Fruit fly (Drosophila melanogaster) whole organism, embryonic: ENCODE data around the gene KFase.

Experiments used
- Asciz ChIP-seq: fragments of 200-800 bp; sonication (Bioruptor generic); optimal IDR thresholded peaks from 2 replicates; lab custom pipeline; 2017; ENCODE audit warnings: missing biosample characterization, mild to moderate bottlenecking, missing genetic modification characterization, missing genetic modification reagents
- Bteb2 ChIP-seq: fragments of 200-800 bp; sonication (Bioruptor generic); optimal IDR thresholded peaks from 2 replicates; lab custom pipeline; 2016; ENCODE audit warnings: missing biosample characterization, missing genetic modification characterization
- CG13624 ChIP-seq: fragments of 200-800 bp; sonication (Bioruptor generic); optimal IDR thresholded peaks from 2 replicates; lab custom pipeline; 2016; ENCODE audit warnings: missing biosample characterization, missing genetic modification characterization
- CG14667 ChIP-seq: fragments of 200-800 bp; sonication (Bioruptor generic); IDR thresholded peaks from 2 replicates; pipeline ENCODE4 v1.3.6; 2022; ENCODE audit warnings: missing biosample characterization, missing genetic modification characterization
- CG14860 ChIP-seq: fragments of 200-800 bp; sonication (Bioruptor generic); IDR thresholded peaks from 3 replicates; pipeline ENCODE4 v1.3.6; 2022; ENCODE audit warnings: missing biosample characterization, missing genetic modification characterization; ENCODE audit not compliant: partially characterized antibody
- CG15269 ChIP-seq: fragments of 200-800 bp; sonication (Bioruptor generic); optimal IDR thresholded peaks from 2 replicates; lab custom pipeline; 2018; ENCODE audit warnings: missing biosample characterization, mild to moderate bottlenecking, missing genetic modification characterization, moderate library complexity
- CG16779 ChIP-seq: fragments of 200-800 bp; sonication (Bioruptor generic); IDR thresholded peaks from 2 replicates; pipeline ENCODE4 v1.3.6; 2022; ENCODE audit warnings: missing biosample characterization, missing genetic modification characterization
- CG17385 ChIP-seq: fragments of 200-800 bp; sonication (Bioruptor generic); optimal IDR thresholded peaks from 3 replicates; lab custom pipeline; 2018; ENCODE audit warnings: missing biosample characterization, mild to moderate bottlenecking, missing genetic modification characterization
- CG17568 ChIP-seq: fragments of 200-800 bp; sonication (Bioruptor generic); optimal IDR thresholded peaks from 2 replicates; lab custom pipeline; 2018; ENCODE audit warnings: missing biosample characterization, mild to moderate bottlenecking, missing genetic modification characterization, moderate library complexity
- CG18764 ChIP-seq: fragments of 200-800 bp; sonication (Bioruptor generic); optimal IDR thresholded peaks from 3 replicates; lab custom pipeline; 2016; ENCODE audit warnings: missing biosample characterization, missing genetic modification characterization
- CG2129 ChIP-seq: fragments of 200-800 bp; sonication (Bioruptor generic); IDR thresholded peaks from 2 replicates; pipeline ENCODE4 v1.3.6; 2022; ENCODE audit warnings: missing biosample characterization, missing genetic modification characterization; ENCODE audit not compliant: partially characterized antibody
- CG2712 ChIP-seq: fragments of 200-800 bp; optimal IDR thresholded peaks from 3 replicates; lab custom pipeline; 2019; ENCODE audit warnings: missing biosample characterization, mild to moderate bottlenecking, missing genetic modification characterization, moderate library complexity
- CG31224 ChIP-seq: fragments of 200-800 bp; sonication (Bioruptor generic); IDR thresholded peaks from 2 replicates; pipeline ENCODE4 v1.3.6; 2022; ENCODE audit warnings: missing biosample characterization, missing genetic modification characterization
- CG34376 ChIP-seq: fragments of 200-800 bp; sonication (Bioruptor generic); optimal IDR thresholded peaks from 2 replicates; lab custom pipeline; 2018; ENCODE audit warnings: missing biosample characterization, mild to moderate bottlenecking, missing genetic modification characterization
- CG4360 ChIP-seq: fragments of 200-800 bp; sonication (Bioruptor generic); IDR thresholded peaks from 2 replicates; pipeline ENCODE4 v1.3.6; 2022; ENCODE audit warnings: missing biosample characterization, missing genetic modification characterization
- CG5245 ChIP-seq: fragments of 200-800 bp; sonication (Bioruptor generic); optimal IDR thresholded peaks from 3 replicates; lab custom pipeline; 2016; ENCODE audit warnings: missing biosample characterization, missing genetic modification characterization
- CG6254 ChIP-seq: fragments of 200-800 bp; sonication (Bioruptor generic); optimal IDR thresholded peaks from 3 replicates; lab custom pipeline; 2017; ENCODE audit warnings: mild to moderate bottlenecking, missing biosample characterization, missing genetic modification reagents, missing genetic modification characterization
- CG6854 ChIP-seq: fragments of 200-800 bp; sonication (Bioruptor generic); optimal IDR thresholded peaks from 3 replicates; lab custom pipeline; 2017; ENCODE audit warnings: missing biosample characterization, mild to moderate bottlenecking, missing genetic modification characterization
- CG8924 ChIP-seq: fragments of 200-800 bp; optimal IDR thresholded peaks from 3 replicates; lab custom pipeline; 2019; ENCODE audit warnings: missing biosample characterization, mild to moderate bottlenecking, missing genetic modification characterization, moderate library complexity
- CG9876 ChIP-seq: fragments of 200-800 bp; sonication (Bioruptor generic); optimal IDR thresholded peaks from 2 replicates; lab custom pipeline; 2016; ENCODE audit warnings: missing biosample characterization, missing genetic modification characterization
- D19A ChIP-seq: fragments of 200-800 bp; optimal IDR thresholded peaks from 3 replicates; lab custom pipeline; 2019; ENCODE audit warnings: missing biosample characterization, mild to moderate bottlenecking, missing genetic modification characterization, moderate library complexity
- Dad ChIP-seq: fragments of 200-800 bp; sonication (Bioruptor generic); optimal IDR thresholded peaks from 3 replicates; lab custom pipeline; 2016; ENCODE audit warnings: missing biosample characterization, missing genetic modification characterization
- Dip2 ChIP-seq: fragments of 200-800 bp; sonication (Bioruptor generic); IDR thresholded peaks from 2 replicates; pipeline ENCODE4 v1.3.6; 2022; ENCODE audit warnings: missing biosample characterization, missing genetic modification characterization
- Doc3 ChIP-seq: fragments of 200-800 bp; sonication (Bioruptor generic); IDR thresholded peaks from 3 replicates; pipeline ENCODE4 v1.3.6; 2022; ENCODE audit warnings: missing biosample characterization, missing genetic modification characterization; ENCODE audit not compliant: partially characterized antibody
- Gsc ChIP-seq: fragments of 200-800 bp; sonication (Bioruptor generic); IDR thresholded peaks from 2 replicates; pipeline ENCODE4 v1.3.6; 2022; ENCODE audit warnings: missing biosample characterization, missing genetic modification characterization
- Jarid2 ChIP-seq: fragments of 200-800 bp; sonication (Bioruptor generic); optimal IDR thresholded peaks from 3 replicates; lab custom pipeline; 2017; ENCODE audit warnings: mild to moderate bottlenecking, missing biosample characterization, missing genetic modification reagents, missing genetic modification characterization
- NK7.1 ChIP-seq: fragments of 200-800 bp; sonication (Bioruptor generic); optimal IDR thresholded peaks from 3 replicates; lab custom pipeline; 2016; ENCODE audit warnings: missing biosample characterization, missing genetic modification characterization
- br ChIP-seq: fragments of >200 bp; optimal IDR thresholded peaks from 2 replicates; lab custom pipeline; 2017
- cad ChIP-seq: fragments of >200 bp; optimal IDR thresholded peaks from 2 replicates; lab custom pipeline; 2017; ENCODE audit warnings: missing biosample characterization, missing genetic modification characterization
- corto ChIP-seq: fragments of 200-800 bp; sonication (Bioruptor generic); optimal IDR thresholded peaks from 2 replicates; lab custom pipeline; 2016; ENCODE audit warnings: missing biosample characterization, mild to moderate bottlenecking, missing genetic modification characterization, moderate library complexity
- dan ChIP-seq: fragments of 200-800 bp; sonication (Bioruptor generic); IDR thresholded peaks from 2 replicates; pipeline ENCODE4 v1.3.6; 2022; ENCODE audit warnings: missing biosample characterization, missing genetic modification characterization
- dpn ChIP-seq, 2 experiments: fragments of 200-800 bp; sonication (Bioruptor generic); optimal IDR thresholded peaks; 3 replicates each; lab custom pipeline; 2016; ENCODE audit warnings: missing biosample characterization in 2 of 2, missing genetic modification characterization in 2 of 2
- dysf ChIP-seq: fragments of 200-800 bp; sonication (Bioruptor generic); IDR thresholded peaks from 3 replicates; pipeline ENCODE4 v1.3.6; 2022; ENCODE audit warnings: missing biosample characterization, missing genetic modification characterization
- exex ChIP-seq: fragments of 200-800 bp; sonication (Bioruptor generic); optimal IDR thresholded peaks from 4 replicates; lab custom pipeline; 2018; ENCODE audit warnings: missing biosample characterization, mild to moderate bottlenecking, missing genetic modification characterization, moderate library complexity
- gem ChIP-seq: fragments of 200-800 bp; sonication (Bioruptor generic); optimal IDR thresholded peaks from 2 replicates; lab custom pipeline; 2019; ENCODE audit warnings: missing biosample characterization, mild to moderate bottlenecking, missing genetic modification characterization, moderate library complexity
- gsb-n ChIP-seq: fragments of 200-800 bp; sonication (Bioruptor generic); optimal IDR thresholded peaks from 3 replicates; lab custom pipeline; 2018; ENCODE audit warnings: missing biosample characterization, mild to moderate bottlenecking, missing genetic modification characterization
- hb ChIP-seq: fragments of 200-800 bp; sonication (Bioruptor generic); IDR thresholded peaks from 3 replicates; pipeline ENCODE4 v1.3.6; 2022; ENCODE audit warnings: missing biosample characterization, missing genetic modification characterization; ENCODE audit not compliant: partially characterized antibody
- jumu ChIP-seq: fragments of 200-800 bp; sonication (Bioruptor generic); optimal IDR thresholded peaks from 3 replicates; lab custom pipeline; 2016; ENCODE audit warnings: missing biosample characterization, missing genetic modification characterization
- lilli ChIP-seq: fragments of 200-800 bp; sonication (Bioruptor generic); optimal IDR thresholded peaks from 3 replicates; lab custom pipeline; 2016; ENCODE audit warnings: missing biosample characterization, missing genetic modification characterization
- nerfin-1 ChIP-seq: fragments of 200-800 bp; sonication (Bioruptor generic); optimal IDR thresholded peaks from 3 replicates; lab custom pipeline; 2019; ENCODE audit warnings: missing biosample characterization, mild to moderate bottlenecking, missing genetic modification characterization, moderate library complexity
- nom ChIP-seq: fragments of 200-800 bp; sonication (Bioruptor generic); optimal IDR thresholded peaks from 2 replicates; lab custom pipeline; 2017; ENCODE audit warnings: missing biosample characterization, missing genetic modification characterization, mild to moderate bottlenecking, moderate library complexity, missing genetic modification reagents
- odd ChIP-seq: fragments of 200-800 bp; sonication (Bioruptor generic); optimal IDR thresholded peaks from 2 replicates; lab custom pipeline; 2017; ENCODE audit warnings: missing biosample characterization, mild to moderate bottlenecking, missing genetic modification characterization
- otp ChIP-seq: fragments of 200-800 bp; sonication (Bioruptor generic); IDR thresholded peaks from 3 replicates; pipeline ENCODE4, ENCODE4 v1.3.6; 2022; ENCODE audit warnings: missing biosample characterization, missing genetic modification characterization
- psq ChIP-seq: fragments of 200-800 bp; sonication (Bioruptor generic); optimal IDR thresholded peaks from 2 replicates; lab custom pipeline; 2017; ENCODE audit warnings: missing biosample characterization, missing genetic modification characterization
- repo ChIP-seq: fragments of 200-800 bp; sonication (Bioruptor generic); optimal IDR thresholded peaks from 2 replicates; lab custom pipeline; 2016; ENCODE audit warnings: missing biosample characterization, missing genetic modification characterization
- sima ChIP-seq: fragments of 200-800 bp; sonication (Bioruptor generic); optimal IDR thresholded peaks from 2 replicates; lab custom pipeline; 2016; ENCODE audit warnings: missing biosample characterization, missing genetic modification characterization
- slou ChIP-seq: fragments of 200-800 bp; sonication (Bioruptor generic); optimal IDR thresholded peaks from 3 replicates; lab custom pipeline; 2016; ENCODE audit warnings: missing biosample characterization, missing genetic modification characterization
- stwl ChIP-seq: fragments of 200-800 bp; sonication (Bioruptor generic); optimal IDR thresholded peaks from 3 replicates; lab custom pipeline; 2018; ENCODE audit warnings: missing biosample characterization, mild to moderate bottlenecking, missing genetic modification characterization, moderate library complexity
- tll ChIP-seq, 2 experiments: fragments of 200-800 bp in 1 of 2; fragments of >200 bp in 1 of 2; sonication (Bioruptor generic) in 1 of 2; optimal IDR thresholded peaks; 2 replicates each; lab custom pipeline; 2017 to 2019; ENCODE audit warnings: missing biosample characterization in 2 of 2, missing genetic modification characterization in 2 of 2, mild to moderate bottlenecking in 1 of 2, moderate library complexity in 1 of 2
- tna ChIP-seq: fragments of 200-800 bp; sonication (Bioruptor generic); IDR thresholded peaks from 2 replicates; pipeline ENCODE4 v1.3.6; 2022; ENCODE audit warnings: missing biosample characterization, missing genetic modification characterization; ENCODE audit not compliant: partially characterized antibody

Gene KFase

DNA sequence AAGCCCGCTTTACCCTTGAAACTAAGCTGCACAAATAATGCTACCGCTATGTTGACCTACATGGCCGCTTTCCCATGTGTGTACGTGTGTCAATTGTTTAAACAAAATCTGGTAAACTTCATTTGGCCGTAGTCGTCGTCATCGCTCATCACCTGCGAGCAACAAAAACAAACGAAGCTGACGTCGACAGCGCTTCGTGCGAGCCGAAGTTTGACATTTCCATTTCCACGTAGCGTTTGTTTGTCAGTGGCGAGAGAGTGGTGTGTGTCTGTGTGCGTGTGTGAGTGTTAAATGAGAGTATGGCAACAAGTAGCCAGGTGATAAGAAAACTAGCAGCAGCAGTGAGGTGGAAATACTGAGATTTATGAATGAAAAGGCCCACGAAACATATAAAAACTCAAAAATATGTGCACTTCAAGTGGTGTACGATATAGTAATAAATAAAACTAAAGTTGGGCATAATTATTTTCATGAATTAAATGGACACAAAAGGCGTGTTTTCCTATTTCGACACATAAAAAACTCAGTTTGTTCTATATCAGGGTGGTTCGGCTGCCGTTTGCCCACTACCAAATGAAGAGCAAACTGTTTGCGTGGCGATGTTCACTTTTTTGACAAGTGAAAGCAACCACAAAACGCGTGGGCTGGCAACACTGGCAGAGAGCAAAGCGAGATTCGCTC lies 9.2 kb downstream of the KFase start (continued):
- peak; percentile 40 for TF ChIP-seq nerfin-1 (tag; lab: Kevin White, UChicago)
- no peak for TF ChIP-seq jumu (GFP tag; lab: Kevin White, UChicago)
- no peak for TF ChIP-seq slou
- TF ChIP-seq Dip2: no peak
- no peak for TF ChIP-seq CG18764 (GFP tag; lab: Kevin White, UChicago)
- TF ChIP-seq gsb-n (tag; lab: Kevin White, UChicago): no peak
- TF ChIP-seq Bteb2 (GFP tag; lab: Kevin White, UChicago): no peak
- no peak for TF ChIP-seq tna
- no peak for TF ChIP-seq Doc3
- TF ChIP-seq nom (GFP tag; lab: Kevin White, UChicago): peak; percentile 47
- no peak for TF ChIP-seq CG31224 (GFP tag; lab: Robert Waterston, UW)
- TF ChIP-seq cad (GFP tag; lab: Kevin White, UChicago): no peak
- no peak for TF ChIP-seq CG9876 (GFP tag; lab: Kevin White, UChicago)
- no peak for TF ChIP-seq br (lab: Kevin White, UChicago)
- peak; percentile 55 for TF ChIP-seq exex
- no peak for TF ChIP-seq CG14667 (GFP tag; lab: Robert Waterston, UW)
- peak; percentile 20 for TF ChIP-seq CG17385 (GFP tag; lab: Kevin White, UChicago)
- TF ChIP-seq gem (tag; lab: Kevin White, UChicago): peak; percentile 35
- TF ChIP-seq tll (GFP tag; optimal IDR thresholded peaks at IDR 0.05; lab: Kevin White, UChicago): no peak
- peak; percentile 18 for TF ChIP-seq CG2712
- TF ChIP-seq CG13624: peak; percentile 15
- TF ChIP-seq dan (GFP tag; lab: Robert Waterston, UW): no peak
- peak; percentile 97 for TF ChIP-seq CG8924 (tag; lab: Kevin White, UChicago)
- no peak for TF ChIP-seq CG5245 (GFP tag; lab: Kevin White, UChicago)
- peak; percentile 28 for TF ChIP-seq odd (GFP tag; lab: Kevin White, UChicago)
- no peak for TF ChIP-seq CG14860 (GFP tag; lab: Robert Waterston, UW)
- peak; percentile 21; the same call in 1 of the 3 replicates for TF ChIP-seq dysf (GFP tag; lab: Robert Waterston, UW)
- TF ChIP-seq hb (GFP tag; lab: Robert Waterston, UW): no peak
- no peak for TF ChIP-seq lilli (GFP tag; lab: Kevin White, UChicago)
- no peak for TF ChIP-seq Jarid2
- TF ChIP-seq Dad (GFP tag; lab: Kevin White, UChicago): no peak
- TF ChIP-seq CG34376 (GFP tag; lab: Kevin White, UChicago): peak; percentile 71
- no peak for TF ChIP-seq corto
- TF ChIP-seq CG2129: no peak
- no peak for TF ChIP-seq dpn (GFP tag; optimal IDR thresholded peaks at IDR 0.05; lab: Kevin White, UChicago)
- TF ChIP-seq stwl (tag; lab: Kevin White, UChicago): peak; percentile 33
- TF ChIP-seq CG15269 (tag; lab: Kevin White, UChicago): peak; percentile 32
- TF ChIP-seq CG6854: no peak
- peak; percentile 23; the same call in 1 of the 2 replicates for TF ChIP-seq CG4360 (GFP tag; lab: Robert Waterston, UW)
- TF ChIP-seq Asciz (GFP tag; lab: Kevin White, UChicago): peak; percentile 28
- no peak for TF ChIP-seq CG16779 (GFP tag; lab: Robert Waterston, UW)
- TF ChIP-seq CG17568 (GFP tag; lab: Kevin White, UChicago): peak; percentile 75
- no peak for TF ChIP-seq psq
- no peak for TF ChIP-seq repo (GFP tag; lab: Kevin White, UChicago)
- TF ChIP-seq CG6254 (GFP tag; lab: Kevin White, UChicago): peak; percentile 27
- TF ChIP-seq Gsc (GFP tag; lab: Robert Waterston, UW): no peak
- no peak for TF ChIP-seq otp (GFP tag; lab: Robert Waterston, UW)
- TF ChIP-seq D19A: peak; percentile 42
- no peak for TF ChIP-seq sima (GFP tag; lab: Kevin White, UChicago)
- TF ChIP-seq NK7.1: no peak
